Fruit fly (Drosophila melanogaster) whole organism, pupa: ENCODE results near the gene Lsm12a.

Experiments used
- CG12605 ChIP-seq: fragments of 200-800 bp; sonication (Bioruptor generic); IDR thresholded peaks from 2 replicates; pipeline ENCODE4 v1.3.6; 2022; ENCODE audit warnings: missing biosample characterization, missing genetic modification characterization
- CG14655 ChIP-seq: fragments of 200-800 bp; sonication (Bioruptor generic); optimal IDR thresholded peaks from 3 replicates; lab custom pipeline; 2017; ENCODE audit warnings: mild to moderate bottlenecking, missing biosample characterization, missing genetic modification reagents, missing genetic modification characterization
- CG15710 ChIP-seq: fragments of 200-800 bp; sonication (Bioruptor generic); optimal IDR thresholded peaks from 2 replicates; lab custom pipeline; 2018; ENCODE audit warnings: missing biosample characterization, mild to moderate bottlenecking, missing genetic modification characterization, moderate library complexity
- CG32121 ChIP-seq: fragments of 200-800 bp; sonication (Bioruptor generic); IDR thresholded peaks from 2 replicates; pipeline ENCODE4 v1.3.6; 2022; ENCODE audit warnings: missing biosample characterization, missing genetic modification characterization
- CG34367 ChIP-seq: fragments of 200-800 bp; sonication (Bioruptor generic); optimal IDR thresholded peaks from 2 replicates; lab custom pipeline; 2018; ENCODE audit warnings: missing biosample characterization, mild to moderate bottlenecking, missing genetic modification characterization
- CG4496 ChIP-seq: fragments of 200-800 bp; sonication (Bioruptor generic); IDR thresholded peaks from 3 replicates; pipeline ENCODE4 v1.3.6; 2022; ENCODE audit warnings: missing biosample characterization, missing genetic modification characterization
- CG8159 ChIP-seq: fragments of 200-800 bp; sonication (Bioruptor generic); optimal IDR thresholded peaks from 3 replicates; lab custom pipeline; 2018; ENCODE audit warnings: missing biosample characterization, mild to moderate bottlenecking, missing genetic modification characterization, moderate library complexity
- CG9948 ChIP-seq: fragments of 200-800 bp; sonication (Bioruptor generic); optimal IDR thresholded peaks from 2 replicates; lab custom pipeline; 2018; ENCODE audit warnings: missing biosample characterization, mild to moderate bottlenecking, missing genetic modification characterization, moderate library complexity
- EcR ChIP-seq: fragments of 200-800 bp; sonication (Bioruptor generic); optimal IDR thresholded peaks from 3 replicates; lab custom pipeline; 2019; ENCODE audit warnings: missing biosample characterization, missing genetic modification characterization, mild to moderate bottlenecking, moderate library complexity, missing genetic modification reagents
- Pif1B ChIP-seq: fragments of 200-800 bp; sonication (Bioruptor generic); optimal IDR thresholded peaks from 3 replicates; lab custom pipeline; 2016; ENCODE audit warnings: missing biosample characterization, missing genetic modification characterization
- Snoo ChIP-seq: fragments of 200-800 bp; sonication (Bioruptor generic); optimal IDR thresholded peaks from 3 replicates; lab custom pipeline; 2017; ENCODE audit warnings: missing biosample characterization, mild to moderate bottlenecking, missing genetic modification characterization, inconsistent platforms

- TF ChIP-seq EcR (GFP tag; lab: Kevin White, UChicago) (no peak), Pif1B (GFP tag; lab: Kevin White, UChicago) (no peak), CG12605 (no peak), CG4496 (no peak), CG9948 (no peak), CG32121 (GFP tag; lab: Robert Waterston, UW) (no peak), CG34367 (no peak), CG15710 (tag; lab: Kevin White, UChicago) (no peak), CG14655 (GFP tag; lab: Kevin White, UChicago) (no peak), Snoo (no peak), CG8159 (tag; lab: Kevin White, UChicago) (no peak)
Measured at dm6 chrX:11983838-11984237, 34.6 kb upstream of the Lsm12a start.
